Worm (Caenorhabditis elegans): ENCODE results near the gene wdr-62.
"Not testable (repeated sequence)": the region's sequence is repeated elsewhere in the genome, so short reads cannot be mapped to it uniquely, and the experiment has no call there.

The wdr-62 gene

DNA sequence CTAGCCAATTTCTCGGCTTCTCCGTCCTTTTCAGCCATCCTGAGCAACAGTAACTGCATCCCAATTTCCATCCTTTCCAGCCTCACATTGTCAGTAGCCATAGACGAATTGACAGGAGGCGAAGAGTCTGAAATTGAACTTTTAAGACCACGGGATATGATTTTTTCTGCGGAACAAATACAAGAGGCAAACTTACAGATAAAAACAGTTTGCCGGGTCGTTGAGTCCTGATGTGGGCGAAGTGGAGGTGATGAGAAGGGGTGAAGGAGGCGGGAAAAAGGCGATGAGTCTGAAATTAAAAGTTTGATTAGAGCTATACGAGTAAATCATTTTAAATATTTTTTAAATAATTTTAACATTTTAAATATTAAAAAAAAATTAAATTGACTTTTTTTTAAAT lies 16.8 kb upstream of the wdr-62 start, which contains the start of gene F36D4.6:
TSS of gene F36D4.6 (minus strand) at position 101 of the 400 bp plus-strand sequence.
- no peak for TF ChIP-seq efl-1 (optimal IDR thresholded peaks at IDR 0.05)
- peak in 1 of 2 experiments; percentile 50 for TF ChIP-seq efl-1 (GFP tag; optimal IDR thresholded peaks at IDR 0.05 in 1 of 2)
- no peak for TF ChIP-seq jun-1 (tag; optimal IDR thresholded peaks at IDR 0.05)

DNA sequence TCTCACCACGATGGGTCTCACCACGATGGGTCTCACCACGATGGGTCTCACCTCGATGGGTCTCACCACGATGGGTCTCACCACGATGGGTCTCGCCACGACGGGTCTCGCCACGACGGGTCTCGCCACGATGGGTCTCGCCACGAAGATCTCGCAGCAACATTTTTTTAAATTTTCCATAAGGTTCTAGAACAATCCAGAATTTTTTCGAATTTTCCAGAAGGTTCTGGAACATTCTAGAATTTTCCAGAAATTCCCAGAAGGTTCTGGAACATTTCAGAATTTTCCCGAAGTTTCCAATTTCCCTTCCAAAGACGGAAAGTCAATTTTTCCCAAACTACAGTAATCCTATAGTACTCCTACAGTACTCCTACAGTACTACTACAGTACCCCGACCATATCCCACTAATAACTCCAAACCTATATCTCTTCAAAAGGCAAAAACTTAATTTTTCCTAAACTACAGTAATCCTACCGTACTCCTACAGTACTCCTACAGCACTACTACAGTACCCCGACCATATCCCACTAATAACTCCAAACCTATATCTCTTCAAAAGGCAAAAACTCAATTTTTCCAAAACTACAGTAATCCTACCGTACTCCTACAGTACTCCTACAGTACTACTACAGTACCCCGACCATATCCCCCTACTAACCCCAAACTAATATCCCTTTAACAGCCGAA lies 4.4 kb upstream of the wdr-62 start, which contains the start of gene Y54B9A.1:
TSS of gene Y54B9A.1 (minus strand) at position 235 of the 688 bp plus-strand sequence.
- TF ChIP-seq unc-62 (GFP tag; optimal IDR thresholded peaks at IDR 0.05); fkh-8 (tag; optimal IDR thresholded peaks at IDR 0.05); lin-35 (GFP tag; optimal IDR thresholded peaks at IDR 0.05): not testable (repeated sequence)

DNA sequence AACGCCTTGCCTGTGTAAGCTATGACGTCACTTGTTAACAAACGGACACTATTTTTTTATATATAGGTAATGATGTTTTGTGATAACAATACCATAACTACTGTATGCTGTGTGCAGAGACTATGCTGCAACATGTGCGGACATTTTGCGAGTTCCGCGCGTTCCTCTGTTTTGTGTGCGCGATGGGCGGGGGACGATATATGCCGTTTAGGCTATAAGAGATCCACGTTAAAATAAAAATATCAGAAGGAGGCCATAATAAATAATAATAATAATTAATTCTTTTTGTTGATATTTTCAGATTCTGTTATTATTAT lies 3.9 kb upstream of the wdr-62 start:
- TF ChIP-seq swsn-7 (tag; optimal IDR thresholded peaks at IDR 0.05): no peak
- TF ChIP-seq ces-1 (GFP tag; optimal IDR thresholded peaks at IDR 0.05): no peak
- no peak for TF ChIP-seq lsy-2 (tag; optimal IDR thresholded peaks at IDR 0.05)
- peak; percentile 21 for TF ChIP-seq snpc-4 (tag; optimal IDR thresholded peaks at IDR 0.05)
- no peak for TF ChIP-seq nhr-20 (tag; optimal IDR thresholded peaks at IDR 0.05)

DNA sequence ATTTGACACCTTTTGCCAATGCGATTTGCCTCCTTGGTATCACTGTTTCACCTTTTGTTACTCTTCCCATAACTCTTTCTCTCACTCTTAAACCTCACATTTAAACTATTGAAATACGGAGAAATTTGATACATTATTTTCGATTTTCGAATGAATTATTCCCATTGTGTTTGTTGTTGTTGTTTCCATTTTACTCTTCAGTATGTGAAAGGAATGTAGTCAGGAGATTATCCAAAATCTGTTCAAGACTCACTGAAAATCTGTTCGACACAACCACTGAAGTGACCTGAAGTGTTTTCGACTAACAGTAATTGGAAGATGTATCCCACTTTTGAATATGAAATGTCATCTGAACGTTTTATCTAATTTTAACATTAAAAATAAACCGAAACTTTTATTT lies 2.8 kb upstream of the wdr-62 start:
- TF ChIP-seq tlp-1 (tag; optimal IDR thresholded peaks at IDR 0.05) (no peak), pax-3 (tag; optimal IDR thresholded peaks at IDR 0.05) (no peak), rnt-1 (tag; optimal IDR thresholded peaks at IDR 0.05) (no peak), ceh-8 (GFP tag; optimal IDR thresholded peaks at IDR 0.05) (no peak), skn-1 (tag; optimal IDR thresholded peaks at IDR 0.05) (no peak), aha-1 (tag; optimal IDR thresholded peaks at IDR 0.05) (no peak), F16B12.6 (tag; optimal IDR thresholded peaks at IDR 0.05) (no peak)

DNA sequence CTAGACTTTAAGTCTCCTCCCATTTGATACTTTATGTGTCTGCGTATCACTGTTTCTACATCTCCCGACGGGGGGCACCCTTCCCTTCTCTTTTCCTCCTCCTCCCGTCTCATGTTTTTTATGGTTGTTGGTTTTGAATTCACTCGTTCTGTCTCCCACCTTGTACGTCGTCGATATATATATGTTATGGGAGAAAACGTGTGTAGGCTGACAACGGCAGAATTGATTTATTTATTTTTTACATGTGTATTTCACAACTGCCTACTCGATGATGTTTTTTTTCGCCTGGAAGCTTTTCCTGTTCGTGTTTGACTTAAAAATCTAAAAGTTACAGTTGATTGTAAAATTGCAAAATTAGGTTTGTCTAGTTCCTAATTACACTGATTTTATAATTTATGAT lies 1.4 kb upstream of the wdr-62 start:
- TF ChIP-seq ztf-11 (tag; optimal IDR thresholded peaks at IDR 0.05) (no peak), aly-2 (tag; optimal IDR thresholded peaks at IDR 0.05) (no peak), blmp-1 (tag; optimal IDR thresholded peaks at IDR 0.05) (peak; percentile 66), C34B4.2 (tag; optimal IDR thresholded peaks at IDR 0.05) (no peak), elt-3 (tag; optimal IDR thresholded peaks at IDR 0.05) (peak in 1 of 6 experiments; percentile 29), lin-14 (GFP tag; optimal IDR thresholded peaks at IDR 0.05) (peak; percentile 36), lin-35 (GFP tag; optimal IDR thresholded peaks at IDR 0.05) (peak in 1 of 2 experiments; percentile 6), snu-23 (GFP tag; optimal IDR thresholded peaks at IDR 0.05) (peak; percentile 19), efl-1 (optimal IDR thresholded peaks at IDR 0.05) (no peak), efl-1 (GFP tag; optimal IDR thresholded peaks at IDR 0.05 in 1 of 2) (peak in 1 of 2 experiments; percentile 91)

DNA sequence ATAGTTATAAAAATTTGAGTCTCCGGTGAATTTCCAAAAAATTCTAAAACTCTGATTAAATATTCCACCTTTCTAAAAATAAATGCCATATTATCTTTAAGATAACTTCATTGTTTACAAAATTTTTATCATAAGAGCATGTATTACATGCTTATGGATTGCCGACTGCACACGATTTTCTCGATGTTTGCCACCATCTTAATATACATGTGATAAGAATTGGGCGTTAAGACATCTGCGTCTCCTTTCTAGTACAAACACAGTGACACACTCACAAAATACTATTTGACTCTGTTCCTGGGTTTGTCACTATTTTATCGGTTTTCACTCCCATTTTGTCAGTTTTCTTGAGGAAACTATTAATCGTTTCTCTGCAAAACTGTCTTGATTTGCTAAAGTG lies 739 bp upstream of the wdr-62 start:
- TF ChIP-seq nhr-19 (GFP tag; conservative IDR thresholded peaks at IDR 0.05) (no peak), nhr-90 (tag; optimal IDR thresholded peaks at IDR 0.05; ENCODE audit: poor library complexity) (peak; percentile 22), ztf-4 (tag; optimal IDR thresholded peaks at IDR 0.05) (no peak), ets-5 (GFP tag; IDR thresholded peaks at IDR 0.05) (no peak), ceh-88 (GFP tag; IDR thresholded peaks at IDR 0.05) (no peak), unc-62 (GFP tag; optimal IDR thresholded peaks at IDR 0.05) (no peak), hpl-2 (GFP tag; optimal IDR thresholded peaks at IDR 0.05) (no peak), lir-3 (tag; optimal IDR thresholded peaks at IDR 0.05; ENCODE audit: poor library complexity) (no peak), vab-15 (tag; optimal IDR thresholded peaks at IDR 0.05) (no peak), dpl-1 (GFP tag; optimal IDR thresholded peaks at IDR 0.05) (no peak), nhr-12 (tag; optimal IDR thresholded peaks at IDR 0.05) (no peak), lin-35 (GFP tag; optimal IDR thresholded peaks at IDR 0.05) (peak in 1 of 2 experiments; percentile 63), nhr-76 (tag; optimal IDR thresholded peaks at IDR 0.05) (no peak), nhr-20 (tag; optimal IDR thresholded peaks at IDR 0.05) (peak; percentile 4), grh-1 (GFP tag; IDR thresholded peaks at IDR 0.05) (no peak), elt-2 (tag; optimal IDR thresholded peaks at IDR 0.05) (peak; percentile 94), F16B12.6 (tag; optimal IDR thresholded peaks at IDR 0.05) (no peak), snu-23 (GFP tag; optimal IDR thresholded peaks at IDR 0.05) (no peak), C34B4.2 (tag; optimal IDR thresholded peaks at IDR 0.05) (no peak), mdl-1 (tag; optimal IDR thresholded peaks at IDR 0.05) (peak in 1 of 2 experiments; percentile 13), unc-30 (tag; optimal IDR thresholded peaks at IDR 0.05) (no peak), fkh-10 (GFP tag; optimal IDR thresholded peaks at IDR 0.05) (no peak), unc-86 (tag; optimal IDR thresholded peaks at IDR 0.05) (no peak), ces-1 (GFP tag; optimal IDR thresholded peaks at IDR 0.05) (no peak)
